Worm (Caenorhabditis elegans): ENCODE results near the gene cwn-1.

- TF ChIP-seq ama-1 (optimal IDR thresholded peaks at IDR 0.05) (no peak), sea-1 (GFP tag; conservative IDR thresholded peaks at IDR 0.05) (no peak), tbx-37 (GFP tag; conservative IDR thresholded peaks at IDR 0.05) (no peak), ets-7 (tag; optimal IDR thresholded peaks at IDR 0.05) (no peak), ceh-36 (tag; optimal IDR thresholded peaks at IDR 0.05) (no peak), flt-1 (GFP tag; IDR thresholded peaks at IDR 0.05) (no peak), hmg-4 (GFP tag; optimal IDR thresholded peaks at IDR 0.05) (no peak), aly-1 (tag; optimal IDR thresholded peaks at IDR 0.05) (no peak)
Measured at ce11 chrII:116916-117315, 16.5 kb downstream of the cwn-1 start, which contains the start of gene srt-54.

Measured in whole organism, early embryonic.